Fruit fly (Drosophila melanogaster) whole organism, embryonic: ENCODE results near the gene robo3.

ENCODE experiments used
- Adf1 ChIP-seq: fragments of 200-800 bp; sonication (Bioruptor generic); IDR thresholded peaks from 2 replicates; pipeline ENCODE4 v1.3.6; 2022; ENCODE audit warnings: missing biosample characterization, missing genetic modification characterization
- Atf-2 ChIP-seq: fragments of 200-800 bp; sonication (Bioruptor generic); optimal IDR thresholded peaks from 2 replicates; lab custom pipeline; 2016; ENCODE audit warnings: missing biosample characterization, missing genetic modification characterization
- Bgb ChIP-seq: fragments of 200-800 bp; sonication (Bioruptor generic); IDR thresholded peaks from 2 replicates; pipeline ENCODE4 v1.3.6; 2022; ENCODE audit warnings: missing biosample characterization, missing genetic modification characterization; ENCODE audit not compliant: partially characterized antibody
- C15 ChIP-seq: fragments of 200-800 bp; sonication (Bioruptor generic); IDR thresholded peaks from 3 replicates; pipeline ENCODE4 v1.3.6; 2022; ENCODE audit warnings: missing biosample characterization, missing genetic modification characterization
- CG10147 ChIP-seq: fragments of 200-800 bp; sonication (Bioruptor generic); optimal IDR thresholded peaks from 2 replicates; lab custom pipeline; 2019; ENCODE audit warnings: missing biosample characterization, mild to moderate bottlenecking, missing genetic modification characterization, moderate library complexity
- CG13296 ChIP-seq: fragments of 200-800 bp; sonication (Bioruptor generic); optimal IDR thresholded peaks from 3 replicates; lab custom pipeline; 2018; ENCODE audit warnings: missing biosample characterization, mild to moderate bottlenecking, missing genetic modification characterization
- CG16863 ChIP-seq: fragments of 200-800 bp; sonication (Bioruptor generic); optimal IDR thresholded peaks from 3 replicates; lab custom pipeline; 2016; ENCODE audit warnings: missing biosample characterization, missing genetic modification characterization
- CG17186 ChIP-seq: fragments of 200-800 bp; sonication (Bioruptor generic); optimal IDR thresholded peaks from 3 replicates; lab custom pipeline; 2017; ENCODE audit warnings: missing biosample characterization, missing genetic modification reagents, missing genetic modification characterization
- CG17912 ChIP-seq: fragments of 200-800 bp; sonication (Bioruptor generic); optimal IDR thresholded peaks from 2 replicates; lab custom pipeline; 2018; ENCODE audit warnings: missing biosample characterization, mild to moderate bottlenecking, missing genetic modification characterization
- CG2120 ChIP-seq: fragments of 200-800 bp; sonication (Bioruptor generic); optimal IDR thresholded peaks from 3 replicates; lab custom pipeline; 2016; ENCODE audit warnings: missing biosample characterization, missing genetic modification characterization
- CG2889 ChIP-seq: fragments of 200-800 bp; sonication (Bioruptor generic); IDR thresholded peaks from 3 replicates; pipeline ENCODE4 v1.3.6; 2022; ENCODE audit warnings: missing biosample characterization, missing genetic modification characterization
- CG31388 ChIP-seq: fragments of 200-800 bp; sonication (Bioruptor generic); optimal IDR thresholded peaks from 2 replicates; lab custom pipeline; 2016; ENCODE audit warnings: missing biosample characterization, missing genetic modification characterization
- CG3407 ChIP-seq: fragments of 200-800 bp; sonication (Bioruptor generic); optimal IDR thresholded peaks from 2 replicates; lab custom pipeline; 2018; ENCODE audit warnings: missing biosample characterization, mild to moderate bottlenecking, missing genetic modification characterization
- CG3847 ChIP-seq: fragments of 200-800 bp; sonication (Bioruptor generic); IDR thresholded peaks from 2 replicates; pipeline ENCODE4 v1.3.6; 2022; ENCODE audit warnings: missing biosample characterization, missing genetic modification characterization
- CG4282 ChIP-seq: fragments of 200-800 bp; sonication (Bioruptor generic); optimal IDR thresholded peaks from 2 replicates; lab custom pipeline; 2016; ENCODE audit warnings: missing biosample characterization, missing genetic modification characterization
- CG4404 ChIP-seq: fragments of 200-800 bp; sonication (Bioruptor generic); IDR thresholded peaks from 2 replicates; pipeline ENCODE4 v1.3.6; 2022; ENCODE audit warnings: missing biosample characterization, missing genetic modification characterization
- CG4424 ChIP-seq: fragments of 200-800 bp; sonication (Bioruptor generic); optimal IDR thresholded peaks from 3 replicates; lab custom pipeline; 2016; ENCODE audit warnings: missing biosample characterization, missing genetic modification characterization
- CG7372 ChIP-seq: fragments of 200-800 bp; sonication (Bioruptor generic); IDR thresholded peaks from 2 replicates; pipeline ENCODE4 v1.3.6; 2022; ENCODE audit warnings: missing biosample characterization, missing genetic modification characterization
- CG9932 ChIP-seq: fragments of 200-800 bp; sonication (Bioruptor generic); IDR thresholded peaks from 2 replicates; pipeline ENCODE4 v1.3.6; 2022; ENCODE audit warnings: missing biosample characterization, missing genetic modification characterization
- D19A ChIP-seq: fragments of 200-800 bp; optimal IDR thresholded peaks from 3 replicates; lab custom pipeline; 2019; ENCODE audit warnings: missing biosample characterization, mild to moderate bottlenecking, missing genetic modification characterization, moderate library complexity
- Dp ChIP-seq: fragments of 200-800 bp; sonication (Bioruptor generic); optimal IDR thresholded peaks from 2 replicates; lab custom pipeline; 2018; ENCODE audit warnings: missing biosample characterization, mild to moderate bottlenecking, missing genetic modification characterization, moderate library complexity
- Drgx ChIP-seq: fragments of 200-800 bp; sonication (Bioruptor generic); IDR thresholded peaks from 2 replicates; pipeline ENCODE4 v1.3.6; 2022; ENCODE audit warnings: missing biosample characterization, missing genetic modification characterization
- Fer3 ChIP-seq: fragments of 200-800 bp; sonication (Bioruptor generic); optimal IDR thresholded peaks from 2 replicates; lab custom pipeline; 2018; ENCODE audit warnings: missing biosample characterization, mild to moderate bottlenecking, missing genetic modification characterization, moderate library complexity
- GATAe ChIP-seq: fragments of 200-800 bp; sonication (Bioruptor generic); conservative IDR thresholded peaks from 2 replicates; pipeline ENCODE4 v1.3.6; 2022; ENCODE audit warnings: missing biosample characterization, missing genetic modification characterization
- Gug ChIP-seq: fragments of 200-800 bp; sonication (Bioruptor generic); IDR thresholded peaks from 4 replicates; pipeline ENCODE4 v1.3.6; 2022; ENCODE audit warnings: missing biosample characterization, missing genetic modification characterization
- H2.0 ChIP-seq: fragments of 200-800 bp; sonication (Bioruptor generic); IDR thresholded peaks from 2 replicates; pipeline ENCODE4 v1.3.6; 2022; ENCODE audit warnings: missing biosample characterization, missing genetic modification characterization
- HLH4C ChIP-seq: fragments of 200-800 bp; sonication (Bioruptor generic); IDR thresholded peaks from 3 replicates; pipeline ENCODE4 v1.3.6; 2022; ENCODE audit warnings: missing biosample characterization, missing genetic modification characterization; ENCODE audit not compliant: partially characterized antibody
- Hand ChIP-seq: fragments of 200-800 bp; sonication (Bioruptor generic); optimal IDR thresholded peaks from 2 replicates; lab custom pipeline; 2017; ENCODE audit warnings: mild to moderate bottlenecking, missing biosample characterization, missing genetic modification reagents, missing genetic modification characterization
- HmgD ChIP-seq: fragments of 200-800 bp; sonication (Bioruptor generic); optimal IDR thresholded peaks from 3 replicates; lab custom pipeline; 2016; ENCODE audit warnings: missing biosample characterization, missing genetic modification characterization
- Myb ChIP-seq: fragments of 200-800 bp; sonication (Bioruptor generic); optimal IDR thresholded peaks from 2 replicates; lab custom pipeline; 2016; ENCODE audit warnings: missing biosample characterization, missing genetic modification characterization
- Rx ChIP-seq: fragments of 200-800 bp; sonication (Bioruptor generic); IDR thresholded peaks from 2 replicates; pipeline ENCODE4 v1.3.6; 2022; ENCODE audit warnings: missing biosample characterization, missing genetic modification characterization
- caup ChIP-seq: fragments of 200-800 bp; sonication (Bioruptor generic); optimal IDR thresholded peaks from 3 replicates; lab custom pipeline; 2017; ENCODE audit warnings: missing biosample characterization, mild to moderate bottlenecking, missing genetic modification characterization, moderate library complexity; ENCODE audit not compliant: severe bottlenecking
- cg ChIP-seq: fragments of 200-800 bp; sonication (Bioruptor generic); optimal IDR thresholded peaks from 3 replicates; lab custom pipeline; 2019; ENCODE audit warnings: missing biosample characterization, mild to moderate bottlenecking, missing genetic modification characterization, moderate library complexity
- dati ChIP-seq: fragments of 200-800 bp; sonication (Bioruptor generic); IDR thresholded peaks from 2 replicates; pipeline ENCODE4 v1.3.6; 2022; ENCODE audit warnings: missing biosample characterization, missing genetic modification characterization
- dmrt11E ChIP-seq: fragments of 200-800 bp; sonication (Bioruptor generic); optimal IDR thresholded peaks from 3 replicates; lab custom pipeline; 2018; ENCODE audit warnings: missing biosample characterization, mild to moderate bottlenecking, missing genetic modification characterization, moderate library complexity
- dysf ChIP-seq: fragments of 200-800 bp; sonication (Bioruptor generic); IDR thresholded peaks from 3 replicates; pipeline ENCODE4 v1.3.6; 2022; ENCODE audit warnings: missing biosample characterization, missing genetic modification characterization
- ewg ChIP-seq: fragments of 200-800 bp; sonication (Bioruptor generic); optimal IDR thresholded peaks from 3 replicates; lab custom pipeline; 2017; ENCODE audit warnings: mild to moderate bottlenecking, missing biosample characterization, missing genetic modification reagents, missing genetic modification characterization
- eyg ChIP-seq: fragments of 200-800 bp; sonication (Bioruptor generic); optimal IDR thresholded peaks from 3 replicates; lab custom pipeline; 2016; ENCODE audit warnings: missing biosample characterization, missing genetic modification characterization
- grau ChIP-seq: fragments of 200-800 bp; optimal IDR thresholded peaks from 3 replicates; lab custom pipeline; 2019; ENCODE audit warnings: missing biosample characterization, mild to moderate bottlenecking, missing genetic modification characterization, moderate library complexity
- ham ChIP-seq: fragments of 200-800 bp; sonication (Bioruptor generic); IDR thresholded peaks from 2 replicates; pipeline ENCODE4 v1.3.6; 2022; ENCODE audit warnings: missing biosample characterization, missing genetic modification characterization
- hth ChIP-seq: fragments of >200 bp; optimal IDR thresholded peaks from 2 replicates; lab custom pipeline; 2017; ENCODE audit warnings: inconsistent platforms
- insv ChIP-seq, 2 experiments: fragments of 200-800 bp; sonication (Bioruptor generic); optimal IDR thresholded peaks; 3 replicates each; lab custom pipeline; 2016 to 2018; ENCODE audit warnings: missing biosample characterization in 2 of 2, missing genetic modification characterization in 2 of 2
- ken ChIP-seq: fragments of 200-800 bp; sonication (Bioruptor generic); IDR thresholded peaks from 3 replicates; pipeline ENCODE4 v1.3.6; 2022; ENCODE audit warnings: missing biosample characterization, missing genetic modification characterization
- lov ChIP-seq, 2 experiments: fragments of 200-800 bp in 1 of 2; fragments of >200 bp in 1 of 2; sonication (Bioruptor generic) in 1 of 2; IDR thresholded peaks in 1 of 2; optimal IDR thresholded peaks in 1 of 2; 2 replicates in 1 of 2; 3 replicates in 1 of 2; pipeline versions ENCODE4 v1.3.6 to Lab custom; 2017 to 2022; ENCODE audit warnings: missing biosample characterization in 1 of 2, missing genetic modification characterization in 1 of 2
- pan ChIP-seq, 4 experiments: fragments of >200 bp in 3 of 4; fragments of 200-800 bp in 1 of 4; sonication (Bioruptor generic) in 1 of 4; optimal IDR thresholded peaks in 3 of 4; IDR thresholded peaks in 1 of 4; 2 replicates each; pipeline versions ENCODE4 v1.3.6 to Lab custom; 2017 to 2022; ENCODE audit warnings: missing biosample characterization in 2 of 4, missing genetic modification characterization in 2 of 4, mixed read lengths in 1 of 4
- pfk ChIP-seq: fragments of 200-800 bp; sonication (Bioruptor generic); optimal IDR thresholded peaks from 2 replicates; lab custom pipeline; 2018; ENCODE audit warnings: missing biosample characterization, mild to moderate bottlenecking, missing genetic modification characterization, moderate library complexity
- sens ChIP-seq: fragments of 200-800 bp; sonication (Bioruptor generic); peaks from one replicate; lab custom pipeline; 2016; ENCODE audit warnings: missing biosample characterization, missing genetic modification characterization
- slp2 ChIP-seq: fragments of 200-800 bp; sonication (Bioruptor generic); optimal IDR thresholded peaks from 2 replicates; lab custom pipeline; 2016; ENCODE audit warnings: missing biosample characterization, missing genetic modification characterization
- sna ChIP-seq: fragments of 200-800 bp; sonication (Bioruptor generic); IDR thresholded peaks from 2 replicates; pipeline ENCODE4 v1.3.6; 2022; ENCODE audit warnings: missing biosample characterization, missing genetic modification characterization; ENCODE audit not compliant: partially characterized antibody
- tgo ChIP-seq: fragments of 200-800 bp; sonication (Bioruptor generic); IDR thresholded peaks from 3 replicates; pipeline ENCODE4 v1.3.6; 2022; ENCODE audit warnings: missing biosample characterization, missing genetic modification characterization

Gene robo3

DNA sequence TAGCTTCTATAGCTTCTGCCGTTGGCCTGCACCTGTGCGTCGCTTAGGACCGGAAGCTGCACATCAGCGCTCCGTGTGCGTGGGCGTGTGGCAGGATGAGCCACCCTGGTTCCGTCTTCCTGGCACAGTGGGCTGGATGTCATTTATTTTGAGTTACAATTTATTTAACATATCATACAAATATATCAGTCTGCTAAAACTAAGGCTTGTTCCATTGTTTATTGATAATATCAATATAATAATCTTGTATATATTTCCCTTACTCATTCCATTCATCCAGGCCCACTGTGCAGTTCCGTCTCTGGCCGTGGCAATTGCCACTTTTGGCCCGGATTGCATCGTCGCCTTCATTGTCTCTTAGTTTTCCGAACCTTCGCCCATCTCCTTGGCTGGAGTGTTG lies 41.8 kb upstream of the robo3 start (continued):
- TF ChIP-seq Adf1 (GFP tag; lab: Robert Waterston, UW) = no peak
- peak; percentile 14 for TF ChIP-seq Hand
- TF ChIP-seq grau (tag; lab: Kevin White, UChicago) = peak; percentile 41
- TF ChIP-seq ewg (GFP tag; lab: Kevin White, UChicago) = peak; percentile 46
- TF ChIP-seq Gug (GFP tag; lab: Robert Waterston, UW) = 0 out of 4 replicates have a peak, but pooled peaks have one; percentile 33
- TF ChIP-seq CG9932 (GFP tag; lab: Robert Waterston, UW) = 0 out of 2 replicates have a peak, but pooled peaks have one; percentile 14
- no peak for TF ChIP-seq sna (GFP tag; lab: Robert Waterston, UW)
- TF ChIP-seq CG3407 (GFP tag; lab: Kevin White, UChicago) = peak; percentile 16
- TF ChIP-seq ham (GFP tag; lab: Robert Waterston, UW) = no peak
- 0 out of 3 replicates have a peak, but pooled peaks have one; percentile 46 for TF ChIP-seq ken (GFP tag; lab: Robert Waterston, UW)
- no peak for TF ChIP-seq CG17912
- 0 out of 3 replicates have a peak, but pooled peaks have one; percentile 44 for TF ChIP-seq CG2889 (GFP tag; lab: Robert Waterston, UW)
- peak; percentile 36; the same call in 1 of the 3 replicates for TF ChIP-seq tgo (GFP tag; lab: Robert Waterston, UW)
- TF ChIP-seq HmgD (GFP tag; lab: Kevin White, UChicago) = no peak
- no peak for TF ChIP-seq CG17186 (GFP tag; lab: Kevin White, UChicago)
- no peak for TF ChIP-seq pfk
- TF ChIP-seq Myb (GFP tag; lab: Kevin White, UChicago) = no peak
- TF ChIP-seq Dp = no peak
- no peak for TF ChIP-seq caup (GFP tag; lab: Kevin White, UChicago)
- 0 out of 3 replicates have a peak, but pooled peaks have one; percentile 28 for TF ChIP-seq C15 (GFP tag; lab: Robert Waterston, UW)
- 0 out of 2 replicates have a peak, but pooled peaks have one; percentile 9 for TF ChIP-seq H2.0 (GFP tag; lab: Robert Waterston, UW)
- peak; percentile 17 for TF ChIP-seq CG13296 (GFP tag; lab: Kevin White, UChicago)
- TF ChIP-seq slp2 = no peak
- no peak for TF ChIP-seq CG3847
- TF ChIP-seq lov (optimal IDR thresholded peaks at IDR 0.05; lab: Kevin White, UChicago) = no peak
- no peak for TF ChIP-seq lov (GFP tag; IDR thresholded peaks at IDR 0.05; lab: Robert Waterston, UW)
- no peak for TF ChIP-seq Atf-2 (GFP tag; lab: Kevin White, UChicago)
- TF ChIP-seq dati (GFP tag; lab: Robert Waterston, UW) = no peak
- TF ChIP-seq CG16863 (GFP tag; lab: Kevin White, UChicago) = no peak
- no peak for TF ChIP-seq CG4282 (GFP tag; lab: Kevin White, UChicago)
- no peak for TF ChIP-seq hth (lab: Kevin White, UChicago)
- no peak for TF ChIP-seq Rx
- peak; percentile 36 for TF ChIP-seq Fer3 (tag; lab: Kevin White, UChicago)
- no peak for TF ChIP-seq insv (GFP tag; optimal IDR thresholded peaks at IDR 0.05; lab: Kevin White, UChicago)
- no peak for TF ChIP-seq Drgx (GFP tag; lab: Robert Waterston, UW)
- TF ChIP-seq CG4404 (GFP tag; lab: Robert Waterston, UW) = no peak
- peak; percentile 82 for TF ChIP-seq sens (GFP tag; lab: Kevin White, UChicago)
- peak; percentile 63; the same call in 2 of the 3 replicates for TF ChIP-seq dysf (GFP tag; lab: Robert Waterston, UW)
- no peak for TF ChIP-seq Bgb (GFP tag; lab: Robert Waterston, UW)
- TF ChIP-seq cg = no peak
- no peak for TF ChIP-seq GATAe (GFP tag; lab: Robert Waterston, UW)
- TF ChIP-seq CG7372 (GFP tag; lab: Robert Waterston, UW) = no peak
- no peak for TF ChIP-seq CG10147 (GFP tag; lab: Kevin White, UChicago)
- no peak for TF ChIP-seq HLH4C (GFP tag; lab: Robert Waterston, UW)
- TF ChIP-seq CG31388 (GFP tag; lab: Kevin White, UChicago) = no peak
- TF ChIP-seq D19A (tag; lab: Kevin White, UChicago) = peak; percentile 28
- TF ChIP-seq pan (optimal IDR thresholded peaks at IDR 0.05; lab: Kevin White, UChicago) = no peak
- peak in 1 of 2 experiments; percentile 69 for TF ChIP-seq pan (GFP tag; optimal IDR thresholded peaks at IDR 0.05 in 1 of 2, IDR thresholded peaks at IDR 0.05 in 1 of 2)
- peak; percentile 39 for TF ChIP-seq CG2120 (GFP tag; lab: Kevin White, UChicago)
- TF ChIP-seq eyg (GFP tag; lab: Kevin White, UChicago) = no peak
- TF ChIP-seq CG4424 = peak; percentile 40
- peak; percentile 34 for TF ChIP-seq dmrt11E (tag; lab: Kevin White, UChicago)
